Fruit fly (Drosophila melanogaster) whole organism, adult: ENCODE measurements around the gene Atg12.

Experiments used
- CG11617 ChIP-seq: fragments of 200-800 bp; sonication (Bioruptor generic); optimal IDR thresholded peaks from 2 replicates; lab custom pipeline; 2017; ENCODE audit warnings: mild to moderate bottlenecking, missing biosample characterization, missing genetic modification reagents, missing genetic modification characterization
- CG14711 ChIP-seq: fragments of 200-800 bp; sonication (Bioruptor generic); optimal IDR thresholded peaks from 2 replicates; lab custom pipeline; 2018; ENCODE audit warnings: missing biosample characterization, mild to moderate bottlenecking, missing genetic modification characterization, moderate library complexity
- CG1620 ChIP-seq: fragments of 200-800 bp; sonication (Bioruptor generic); optimal IDR thresholded peaks from 2 replicates; lab custom pipeline; 2016; ENCODE audit warnings: missing biosample characterization, missing genetic modification characterization
- CG5204 ChIP-seq: fragments of 200-800 bp; sonication (Bioruptor generic); optimal IDR thresholded peaks from 2 replicates; lab custom pipeline; 2016; ENCODE audit warnings: missing biosample characterization, missing genetic modification characterization
- CG7045 ChIP-seq: fragments of 200-800 bp; sonication (Bioruptor generic); optimal IDR thresholded peaks from 2 replicates; lab custom pipeline; 2017; ENCODE audit warnings: missing biosample characterization, mild to moderate bottlenecking, missing genetic modification characterization
- CG7101 ChIP-seq: fragments of 200-800 bp; sonication (Bioruptor generic); optimal IDR thresholded peaks from 2 replicates; lab custom pipeline; 2018; ENCODE audit warnings: missing biosample characterization, mild to moderate bottlenecking, missing genetic modification characterization, moderate library complexity
- Crg-1 ChIP-seq: fragments of 200-800 bp; sonication (Bioruptor generic); optimal IDR thresholded peaks from 2 replicates; lab custom pipeline; 2016; ENCODE audit warnings: missing biosample characterization, missing genetic modification characterization
- Hr96 ChIP-seq: fragments of 200-800 bp; sonication (Bioruptor generic); optimal IDR thresholded peaks from 2 replicates; lab custom pipeline; 2016; ENCODE audit warnings: missing biosample characterization, missing genetic modification characterization
- cic ChIP-seq: fragments of 200-800 bp; sonication (Bioruptor generic); optimal IDR thresholded peaks from 2 replicates; lab custom pipeline; 2017; ENCODE audit warnings: missing biosample characterization, mild to moderate bottlenecking, missing genetic modification characterization, moderate library complexity
- cnc ChIP-seq, 2 experiments: fragments of >200 bp; optimal IDR thresholded peaks; 2 replicates each; lab custom pipeline; 2017
- pad ChIP-seq: fragments of 200-800 bp; sonication (Bioruptor generic); optimal IDR thresholded peaks from 3 replicates; lab custom pipeline; 2017; ENCODE audit warnings: missing biosample characterization, missing genetic modification characterization, mild to moderate bottlenecking, moderate library complexity, missing genetic modification reagents
- tj ChIP-seq: fragments of 200-800 bp; sonication (Bioruptor generic); optimal IDR thresholded peaks from 3 replicates; lab custom pipeline; 2017; ENCODE audit warnings: missing biosample characterization, mild to moderate bottlenecking, missing genetic modification characterization, moderate library complexity

Atg12 gene

DNA sequence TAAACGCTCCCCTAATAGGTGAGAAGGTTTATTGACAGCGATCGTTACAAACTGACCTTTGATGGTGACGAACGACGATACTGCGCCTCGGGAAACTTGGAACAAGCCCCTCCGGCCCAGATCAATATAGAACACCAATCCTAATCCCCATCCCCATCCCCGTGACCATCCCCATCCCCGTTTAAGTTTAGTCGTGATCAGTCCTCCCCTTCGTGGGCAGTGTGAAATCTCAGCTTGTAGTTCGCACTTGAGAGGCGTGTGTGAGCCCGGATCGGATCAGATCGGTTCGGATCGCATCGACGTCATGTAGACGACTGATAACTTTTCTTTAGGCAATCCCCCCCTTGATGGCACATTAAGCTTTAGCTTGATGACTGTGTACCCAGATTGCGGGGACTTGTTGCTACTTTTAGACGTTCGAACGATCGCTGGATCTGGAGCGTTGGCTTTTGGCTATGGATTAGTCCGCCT lies 47.8 kb downstream of the Atg12 start, which contains the start of gene Miox:
Gene Miox (plus strand): TSS at position 421 of the 471 bp plus-strand sequence.
- TF ChIP-seq cic, result peak; percentile 85
- no peak for TF ChIP-seq Hr96 (GFP tag; lab: Kevin White, UChicago)
- TF ChIP-seq pad (GFP tag; lab: Kevin White, UChicago), result peak; percentile 22
- no peak for TF ChIP-seq cnc (optimal IDR thresholded peaks at IDR 0.05; lab: Kevin White, UChicago)

dm6 chr3L:12185336-12185735 lies 48.6 kb downstream of the Atg12 start:
- no peak for TF ChIP-seq CG5204
- no peak for TF ChIP-seq tj (GFP tag; lab: Kevin White, UChicago)
- TF ChIP-seq CG7045 (GFP tag; lab: Kevin White, UChicago), result no peak
- no peak for TF ChIP-seq CG7101
- TF ChIP-seq pad (GFP tag; lab: Kevin White, UChicago), result no peak
- no peak for TF ChIP-seq CG1620 (GFP tag; lab: Kevin White, UChicago)
- no peak for TF ChIP-seq CG11617 (GFP tag; lab: Kevin White, UChicago)
- TF ChIP-seq CG14711, result no peak
- no peak for TF ChIP-seq Crg-1 (GFP tag; lab: Kevin White, UChicago)
